Worm (Caenorhabditis elegans) whole organism, L4 larva: ENCODE measurements around the gene dhcr-7.

Experiments
- aly-2 ChIP-seq: sonication (generic microtip); optimal IDR thresholded peaks from 2 replicates; lab custom pipeline; 2018; ENCODE audit warnings: missing biosample characterization, missing genetic modification characterization
- ces-1 ChIP-seq: fragments of 150-350 bp; sonication (generic microtip); optimal IDR thresholded peaks from 4 replicates; lab custom pipeline; 2014; ENCODE audit warnings: missing biosample characterization, missing genetic modification reagents, missing genetic modification characterization
- hif-1 ChIP-seq, 2 experiments: sonication (generic microtip); optimal IDR thresholded peaks; 2 replicates each; lab custom pipeline; 2016 to 2017; ENCODE audit warnings: missing compliant biosample characterization in 2 of 2, missing genetic modification characterization in 2 of 2, missing genetic modification reagents in 2 of 2, missing genotype in 2 of 2, mild to moderate bottlenecking in 1 of 2
- hlh-30 ChIP-seq: sonication (generic microtip); optimal IDR thresholded peaks from 2 replicates; lab custom pipeline; 2017; ENCODE audit warnings: antibody characterized with exemption, mild to moderate bottlenecking, missing genetic modification characterization, missing compliant biosample characterization; ENCODE audit not compliant: insufficient read depth
- lin-38 ChIP-seq: fragments of 200-800 bp; sonication (Bioruptor generic); IDR thresholded peaks from 2 replicates; pipeline ENCODE4 v1.3.6; 2022; ENCODE audit warnings: missing genetic modification reagents, missing genetic modification characterization, missing compliant biosample characterization
- nhr-10 ChIP-seq: fragments of 150-350 bp; optimal IDR thresholded peaks from 2 replicates; lab custom pipeline; 2014; ENCODE audit warnings: missing biosample characterization, missing genetic modification characterization
- nhr-11 ChIP-seq: fragments of 150-350 bp; optimal IDR thresholded peaks from 2 replicates; lab custom pipeline; 2014; ENCODE audit warnings: missing biosample characterization, missing genetic modification characterization
- nhr-76 ChIP-seq: fragments of 150-350 bp; optimal IDR thresholded peaks from 2 replicates; lab custom pipeline; 2014; ENCODE audit warnings: missing biosample characterization, missing genetic modification characterization
- nhr-77 ChIP-seq: fragments of 150-350 bp; optimal IDR thresholded peaks from 2 replicates; lab custom pipeline; 2014; ENCODE audit warnings: missing biosample characterization, missing genetic modification characterization
- pqm-1 ChIP-seq: sonication (generic microtip); optimal IDR thresholded peaks from 2 replicates; lab custom pipeline; 2017; ENCODE audit warnings: missing biosample characterization, missing genetic modification characterization
- sdz-12 ChIP-seq: fragments of 200-800 bp; sonication (Bioruptor generic); optimal IDR thresholded peaks from 2 replicates; lab custom pipeline; 2018; ENCODE audit warnings: mild to moderate bottlenecking, missing genetic modification characterization, missing compliant biosample characterization
- zip-2 ChIP-seq: fragments of 150-350 bp; optimal IDR thresholded peaks from 2 replicates; lab custom pipeline; 2014; ENCODE audit warnings: missing biosample characterization, missing genetic modification characterization

ce11 chrV:20457155-20457554 lies 28.0 kb downstream of the dhcr-7 start:
- TF ChIP-seq hlh-30 (tag; lab: Kevin White, UChicago): peak; percentile 41
- TF ChIP-seq nhr-10 (tag; lab: Kevin White, UChicago): no peak
- TF ChIP-seq aly-2: no peak
- no peak for TF ChIP-seq sdz-12 (GFP tag; lab: Kevin White, UChicago)
- no peak for TF ChIP-seq hif-1 (tag; optimal IDR thresholded peaks at IDR 0.05; lab: Kevin White, UChicago)
- TF ChIP-seq nhr-11: no peak
- no peak for TF ChIP-seq zip-2 (tag; lab: Kevin White, UChicago)
- no peak for TF ChIP-seq nhr-77 (tag; lab: Kevin White, UChicago)
- TF ChIP-seq nhr-76: no peak
- no peak for TF ChIP-seq lin-38 (GFP tag; lab: Robert Waterston, UW)
- no peak for TF ChIP-seq ces-1 (GFP tag; lab: Kevin White, UChicago)
- no peak for TF ChIP-seq pqm-1
